Worm (Caenorhabditis elegans): ENCODE measurements around the gene M162.7.
A peak's percentile ranks its signal among the peaks of the same experiment; 100 is the strongest.

The M162.7 gene

ce11 chrV:19814833-19815232 lies 20.0 kb upstream of the M162.7 start, which contains the start of gene daf-28:
Gene daf-28 (plus strand): TSS chrV:19815133.
- TF ChIP-seq elt-2 (tag; optimal IDR thresholded peaks at IDR 0.05) (no peak), nhr-47 (tag; optimal IDR thresholded peaks at IDR 0.05) (no peak), skn-1 (tag; optimal IDR thresholded peaks at IDR 0.05) (no peak), fos-1 (tag; optimal IDR thresholded peaks at IDR 0.05) (no peak), unc-62 (GFP tag; optimal IDR thresholded peaks at IDR 0.05) (no peak), nhr-76 (tag; optimal IDR thresholded peaks at IDR 0.05) (no peak), dpl-1 (GFP tag; optimal IDR thresholded peaks at IDR 0.05) (no peak), hpl-2 (GFP tag; optimal IDR thresholded peaks at IDR 0.05) (no peak)

- TF ChIP-seq efl-1 (optimal IDR thresholded peaks at IDR 0.05) (no peak), efl-1 (GFP tag; optimal IDR thresholded peaks at IDR 0.05 in 1 of 2) (peak in 1 of 2 experiments; percentile 37), unc-98 (GFP tag; IDR thresholded peaks at IDR 0.05) (no peak), rnt-1 (tag; optimal IDR thresholded peaks at IDR 0.05) (no peak), unc-130 (tag; optimal IDR thresholded peaks at IDR 0.05) (no peak), nhr-90 (tag; optimal IDR thresholded peaks at IDR 0.05; ENCODE audit: poor library complexity) (no peak), irx-1 (tag; optimal IDR thresholded peaks at IDR 0.05) (no peak), nhr-71 (tag; optimal IDR thresholded peaks at IDR 0.05) (peak; percentile 8), fkh-8 (tag; optimal IDR thresholded peaks at IDR 0.05) (peak; percentile 51), dsc-1 (tag; optimal IDR thresholded peaks at IDR 0.05) (peak; percentile 40), C16A3.4 (tag; optimal IDR thresholded peaks at IDR 0.05) (no peak), nhr-11 (tag; optimal IDR thresholded peaks at IDR 0.05) (no peak), ceh-8 (GFP tag; optimal IDR thresholded peaks at IDR 0.05) (peak; percentile 71), pax-3 (tag; optimal IDR thresholded peaks at IDR 0.05) (peak; percentile 8), C04F5.9 (tag; optimal IDR thresholded peaks at IDR 0.05) (no peak)
Measured at ce11 chrV:19805548-19805947, 10.7 kb upstream of the M162.7 start.

- TF ChIP-seq nhr-85 (tag) (no peak), sox-4 (tag; optimal IDR thresholded peaks at IDR 0.05) (peak; percentile 33), dsc-1 (tag; optimal IDR thresholded peaks at IDR 0.05) (peak; percentile 92)
Measured at ce11 chrV:19802797-19803196, 8.0 kb upstream of the M162.7 start.

- TF ChIP-seq fkh-8 (tag; optimal IDR thresholded peaks at IDR 0.05) (no peak), nhr-84 (tag; optimal IDR thresholded peaks at IDR 0.05) (no peak), nhr-77 (tag; optimal IDR thresholded peaks at IDR 0.05) (no peak), blmp-1 (tag; optimal IDR thresholded peaks at IDR 0.05) (peak; percentile 12), sox-4 (tag; optimal IDR thresholded peaks at IDR 0.05) (no peak), mep-1 (tag; optimal IDR thresholded peaks at IDR 0.05) (no peak), unc-98 (GFP tag; IDR thresholded peaks at IDR 0.05) (no peak), aly-2 (tag; optimal IDR thresholded peaks at IDR 0.05) (no peak)
Measured at ce11 chrV:19801033-19801432, 6.2 kb upstream of the M162.7 start, which contains the start of gene Y116F11B.2. Gene Y116F11B.2 (minus strand): TSS chrV:19801133.

ce11 chrV:19790248-19790647 lies 4.6 kb downstream of the M162.7 start:
- TF ChIP-seq ceh-8 (GFP tag; optimal IDR thresholded peaks at IDR 0.05) (no peak), egl-27 (tag; optimal IDR thresholded peaks at IDR 0.05) (no peak), F16B12.6 (tag; optimal IDR thresholded peaks at IDR 0.05) (no peak), nhr-237 (tag; optimal IDR thresholded peaks at IDR 0.05) (no peak), Y116A8C.19 (tag; optimal IDR thresholded peaks at IDR 0.05; ENCODE audit: borderline replicate concordance) (no peak), C04F5.9 (tag; optimal IDR thresholded peaks at IDR 0.05) (no peak), mep-1 (tag; optimal IDR thresholded peaks at IDR 0.05) (no peak), aly-2 (tag; optimal IDR thresholded peaks at IDR 0.05) (no peak), pqm-1 (tag; optimal IDR thresholded peaks at IDR 0.05) (no peak), lin-14 (GFP tag; optimal IDR thresholded peaks at IDR 0.05) (no peak), egl-13 (tag; optimal IDR thresholded peaks at IDR 0.05) (no peak)

All from whole organism, L1 larva.